Worm (Caenorhabditis elegans) whole organism, L2 larva: ENCODE measurements around the gene nhr-281.

Experiments
- blmp-1 ChIP-seq: sonication (generic microtip); optimal IDR thresholded peaks from 2 replicates; lab custom pipeline; 2017; ENCODE audit warnings: missing genetic modification characterization, mild to moderate bottlenecking, missing compliant biosample characterization, antibody characterized with exemption, moderate library complexity; ENCODE audit not compliant: insufficient read depth
- egl-27 ChIP-seq: sonication (generic microtip); optimal IDR thresholded peaks from 3 replicates; lab custom pipeline; 2017; ENCODE audit warnings: missing biosample characterization, missing genetic modification reagents, missing genetic modification characterization
- nhr-11 ChIP-seq: fragments of 150-350 bp; optimal IDR thresholded peaks from 2 replicates; lab custom pipeline; 2014; ENCODE audit warnings: missing biosample characterization, missing genetic modification characterization

DNA sequence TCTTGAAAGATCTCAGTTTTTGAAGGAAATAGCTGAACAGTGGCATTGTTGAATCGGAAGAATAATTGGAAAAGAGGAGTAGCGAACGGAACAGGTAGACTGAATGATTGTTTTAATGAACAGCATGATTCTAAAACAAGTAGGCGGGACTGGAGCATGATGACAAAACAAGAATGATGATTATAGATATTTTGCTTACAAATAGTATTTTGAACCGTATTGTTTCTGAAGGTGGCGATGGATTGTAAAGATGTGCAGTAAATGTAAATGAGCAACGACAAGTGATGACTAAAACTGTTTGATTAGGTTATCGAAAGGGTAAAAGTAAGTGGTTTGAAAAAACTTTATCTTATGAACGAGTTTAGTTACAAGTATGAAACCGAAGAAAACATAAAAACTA lies 21.0 kb upstream of the nhr-281 start, which contains the start of gene F28H6.8:
- TF ChIP-seq nhr-11 (tag; lab: Kevin White, UChicago): no peak
- TF ChIP-seq blmp-1 (tag; lab: Kevin White, UChicago): no peak
- TF ChIP-seq egl-27 (tag; lab: Kevin White, UChicago): no peak
